Fruit fly (Drosophila melanogaster): Measurements from ENCODE around the gene CG45071.

DNA sequence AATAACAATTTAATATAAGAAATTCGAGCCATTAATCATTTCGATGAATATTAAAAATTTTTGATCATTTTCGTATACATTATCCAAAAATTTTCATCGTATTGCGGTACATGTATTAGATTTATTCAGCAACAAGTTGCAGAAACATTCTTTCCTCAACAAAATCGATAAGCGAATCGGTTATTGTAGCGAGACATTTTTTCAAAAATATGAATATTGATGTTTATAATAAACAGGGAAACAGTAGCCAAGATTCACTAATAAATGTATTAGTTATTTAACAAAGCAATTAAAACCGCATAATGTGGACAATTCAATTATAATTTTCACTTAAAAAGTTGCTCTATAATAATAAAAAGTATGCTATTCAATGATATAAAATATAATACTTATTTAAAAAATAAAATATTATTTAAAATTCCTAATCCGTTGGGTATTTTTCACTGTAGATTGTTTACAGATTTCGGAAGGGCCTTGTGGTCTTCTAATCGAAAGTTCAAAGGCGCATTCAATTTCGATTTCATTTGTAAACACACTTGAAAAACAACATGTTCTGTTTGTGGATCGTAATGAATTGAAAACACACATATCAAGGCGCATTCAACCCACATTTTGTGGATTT lies 16.5 kb upstream of the CG45071 start:
- no peak for TF ChIP-seq fd102C (GFP tag; optimal IDR thresholded peaks at IDR 0.05)
- peak in 1 of 2 experiments; percentile 33 for TF ChIP-seq Hr78 (GFP tag; optimal IDR thresholded peaks at IDR 0.05)

Measured in whole organism, embryonic.